Worm (Caenorhabditis elegans): Measurements from ENCODE around the gene B0252.8.

- TF ChIP-seq dao-5 (tag; optimal IDR thresholded peaks at IDR 0.05) (no peak), him-1 (tag; optimal IDR thresholded peaks at IDR 0.05) (no peak), W03F9.2 (tag; optimal IDR thresholded peaks at IDR 0.05) (no peak)
These were observed 23.9 kb downstream of the B0252.8 start for ce11 chrII:6939873-6940272.

Measured in whole organism, L4/young adult.